Worm (Caenorhabditis elegans) whole organism, L4/young adult: ENCODE measurements around the gene Y49F6A.5.

Experiments used
- W03F9.2 ChIP-seq: fragments of 150-350 bp; optimal IDR thresholded peaks from 2 replicates; lab custom pipeline; 2014; ENCODE audit warnings: missing biosample characterization, missing genetic modification characterization
- dao-5 ChIP-seq: sonication (generic microtip); optimal IDR thresholded peaks from 2 replicates; lab custom pipeline; 2016; ENCODE audit warnings: missing genotype, missing genetic modification characterization, moderate library complexity, missing compliant biosample characterization
- him-1 ChIP-seq: sonication (generic microtip); optimal IDR thresholded peaks from 2 replicates; lab custom pipeline; 2016; ENCODE audit warnings: missing genotype, missing genetic modification reagents, missing genetic modification characterization, missing compliant biosample characterization

DNA sequence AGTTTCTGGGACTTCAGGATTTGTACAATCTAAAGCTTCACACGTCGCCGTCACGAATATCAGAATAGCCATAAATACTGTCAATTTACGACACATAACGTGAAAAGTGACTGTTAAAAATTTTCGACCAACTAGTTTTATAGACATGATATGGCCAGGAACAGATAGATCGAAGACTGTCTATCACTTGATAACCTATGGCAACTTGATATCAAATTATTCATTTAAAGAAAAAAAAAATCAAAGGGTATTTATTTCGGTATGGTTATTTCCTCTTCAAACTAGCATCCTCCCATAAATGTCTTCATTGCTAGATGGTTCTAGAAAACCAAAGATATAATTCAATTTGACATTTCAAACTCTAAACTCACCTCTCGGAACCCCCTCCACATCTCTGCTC lies 47.2 kb downstream of the Y49F6A.5 start, which contains the start of gene W10G11.3:
- TF ChIP-seq him-1 (tag; lab: Kevin White, UChicago) (no peak), W03F9.2 (tag; lab: Kevin White, UChicago) (no peak), dao-5 (tag; lab: Kevin White, UChicago) (no peak)
